Fruit fly (Drosophila melanogaster): ENCODE data around the gene CG17193.

Gene CG17193

dm6 chr3R:19998418-19998817 lies 57.5 kb downstream of the CG17193 start (continued):
- TF ChIP-seq pum (GFP tag; optimal IDR thresholded peaks at IDR 0.05) (peak; percentile 75), gce (GFP tag; IDR thresholded peaks at IDR 0.05) (0 out of 3 replicates have a peak, but pooled peaks have one; percentile 46), CG3163 (GFP tag; optimal IDR thresholded peaks at IDR 0.05) (peak; percentile 49), Atf3 (GFP tag; optimal IDR thresholded peaks at IDR 0.05) (peak; percentile 52), chn (GFP tag; optimal IDR thresholded peaks at IDR 0.05) (peak; percentile 68), CG13775 (GFP tag; optimal IDR thresholded peaks at IDR 0.05) (peak; percentile 45), z (GFP tag; IDR thresholded peaks at IDR 0.05) (no peak), ATbp (GFP tag; optimal IDR thresholded peaks at IDR 0.05) (peak; percentile 82), CG6765 (GFP tag; optimal IDR thresholded peaks at IDR 0.05) (no peak), mam (GFP tag; optimal IDR thresholded peaks at IDR 0.05) (peak; percentile 62), CG7556 (GFP tag; optimal IDR thresholded peaks at IDR 0.05) (peak; percentile 70), gt (GFP tag; IDR thresholded peaks at IDR 0.05) (0 out of 2 replicates have a peak, but pooled peaks have one; percentile 10), shn (GFP tag; optimal IDR thresholded peaks at IDR 0.05) (peak; percentile 44), repo (GFP tag; optimal IDR thresholded peaks at IDR 0.05) (peak; percentile 50), lola (GFP tag; optimal IDR thresholded peaks at IDR 0.05) (peak in 1 of 3 experiments; percentile 78), Scr (GFP tag; IDR thresholded peaks at IDR 0.05; ENCODE audit: partially characterized antibody) (no peak), Six4 (GFP tag; optimal IDR thresholded peaks at IDR 0.05) (peak; percentile 76), E2f2 (GFP tag; IDR thresholded peaks at IDR 0.05) (no peak), pfk (GFP tag; optimal IDR thresholded peaks at IDR 0.05) (no peak), CG8089 (GFP tag; optimal IDR thresholded peaks at IDR 0.05) (no peak), Xrp1 (GFP tag; IDR thresholded peaks at IDR 0.05) (peak; percentile 87), CG11696 (GFP tag; IDR thresholded peaks at IDR 0.05) (0 out of 2 replicates have a peak, but pooled peaks have one; percentile 45), CG8478 (optimal IDR thresholded peaks at IDR 0.05) (no peak), scrt (GFP tag; optimal IDR thresholded peaks at IDR 0.05) (peak; percentile 13), CG15269 (tag; optimal IDR thresholded peaks at IDR 0.05) (peak; percentile 63), CG2120 (GFP tag; optimal IDR thresholded peaks at IDR 0.05) (peak; percentile 34), CG1832 (GFP tag; optimal IDR thresholded peaks at IDR 0.05) (no peak), gem (tag; optimal IDR thresholded peaks at IDR 0.05) (peak; percentile 85), BtbVII (GFP tag; optimal IDR thresholded peaks at IDR 0.05) (peak; percentile 42), CG30403 (GFP tag; optimal IDR thresholded peaks at IDR 0.05) (peak; percentile 77), lab (GFP tag; optimal IDR thresholded peaks at IDR 0.05) (peak; percentile 75), CG31365 (tag; optimal IDR thresholded peaks at IDR 0.05) (no peak), row (GFP tag; IDR thresholded peaks at IDR 0.05) (peak; percentile 82), CG1602 (GFP tag; optimal IDR thresholded peaks at IDR 0.05) (peak; percentile 74), ERR (GFP tag; optimal IDR thresholded peaks at IDR 0.05) (no peak), croc (GFP tag; conservative IDR thresholded peaks at IDR 0.05) (peak; percentile 75), zfh1 (GFP tag; IDR thresholded peaks at IDR 0.05) (peak; percentile 93), Fer2 (tag; optimal IDR thresholded peaks at IDR 0.05) (peak; percentile 8), hkb (optimal IDR thresholded peaks at IDR 0.05) (no peak), hkb (GFP tag; IDR thresholded peaks at IDR 0.05) (peak; percentile 68), Hr3 (GFP tag; optimal IDR thresholded peaks at IDR 0.05) (peak; percentile 64), sd (tag; optimal IDR thresholded peaks at IDR 0.05) (no peak), CG15011 (GFP tag; optimal IDR thresholded peaks at IDR 0.05) (peak; percentile 3), lbe (GFP tag; optimal IDR thresholded peaks at IDR 0.05) (no peak), CG10959 (GFP tag; IDR thresholded peaks at IDR 0.05) (peak; percentile 83), sug (tag; optimal IDR thresholded peaks at IDR 0.05) (peak; percentile 1), CG32532 (GFP tag; IDR thresholded peaks at IDR 0.05) (peak; percentile 67; the same call in 1 of the 2 replicates), PHDP (tag; optimal IDR thresholded peaks at IDR 0.05) (peak; percentile 71), CG31388 (GFP tag; optimal IDR thresholded peaks at IDR 0.05) (no peak), caup (GFP tag; optimal IDR thresholded peaks at IDR 0.05; ENCODE audit: severe bottlenecking) (no peak), CG18599 (GFP tag; optimal IDR thresholded peaks at IDR 0.05) (peak; percentile 68)

All from whole organism, embryonic.